Fruit fly (Drosophila melanogaster) whole organism, embryonic: Measurements from ENCODE around the gene Rab23.
A peak's percentile ranks its signal among the peaks of the same experiment; 100 is the strongest.

Experiments
- Abd-B ChIP-seq: fragments of 200-800 bp; sonication (Bioruptor generic); optimal IDR thresholded peaks from 2 replicates; lab custom pipeline; 2018; ENCODE audit warnings: missing biosample characterization, mild to moderate bottlenecking, missing genetic modification characterization, moderate library complexity
- BtbVII ChIP-seq: fragments of 200-800 bp; sonication (Bioruptor generic); optimal IDR thresholded peaks from 3 replicates; lab custom pipeline; 2017; ENCODE audit warnings: missing biosample characterization, mild to moderate bottlenecking, missing genetic modification characterization
- CG10267 ChIP-seq: fragments of 200-800 bp; sonication (Bioruptor generic); optimal IDR thresholded peaks from 2 replicates; lab custom pipeline; 2018; ENCODE audit warnings: missing biosample characterization, mild to moderate bottlenecking, missing genetic modification characterization, moderate library complexity
- CG10979 ChIP-seq: fragments of 200-800 bp; sonication (Bioruptor generic); optimal IDR thresholded peaks from 2 replicates; lab custom pipeline; 2018; ENCODE audit warnings: missing biosample characterization, mild to moderate bottlenecking, missing genetic modification characterization, moderate library complexity
- CG11456 ChIP-seq: fragments of 200-800 bp; sonication (Bioruptor generic); IDR thresholded peaks from 3 replicates; pipeline ENCODE4 v1.3.6; 2022; ENCODE audit warnings: missing biosample characterization, missing genetic modification characterization
- CG11696 ChIP-seq: fragments of 200-800 bp; sonication (Bioruptor generic); IDR thresholded peaks from 2 replicates; pipeline ENCODE4 v1.3.6; 2022; ENCODE audit warnings: missing biosample characterization, missing genetic modification characterization
- CG13123 ChIP-seq: fragments of 200-800 bp; sonication (Bioruptor generic); optimal IDR thresholded peaks from 2 replicates; lab custom pipeline; 2016; ENCODE audit warnings: missing biosample characterization, missing genetic modification characterization
- CG15696 ChIP-seq: fragments of 200-800 bp; sonication (Bioruptor generic); optimal IDR thresholded peaks from 2 replicates; lab custom pipeline; 2019; ENCODE audit warnings: missing biosample characterization, mild to moderate bottlenecking, missing genetic modification characterization, moderate library complexity
- CG1602 ChIP-seq: fragments of 200-800 bp; sonication (Bioruptor generic); optimal IDR thresholded peaks from 3 replicates; lab custom pipeline; 2016; ENCODE audit warnings: missing biosample characterization, missing genetic modification characterization
- CG16815 ChIP-seq: fragments of 200-800 bp; sonication (Bioruptor generic); optimal IDR thresholded peaks from 3 replicates; lab custom pipeline; 2017; ENCODE audit warnings: missing biosample characterization, mild to moderate bottlenecking, missing genetic modification characterization
- CG17361 ChIP-seq: fragments of 200-800 bp; sonication (Bioruptor generic); IDR thresholded peaks from 3 replicates; pipeline ENCODE4 v1.3.6; 2022; ENCODE audit warnings: missing biosample characterization, missing genetic modification characterization
- CG17829 ChIP-seq: fragments of 200-800 bp; optimal IDR thresholded peaks from 2 replicates; lab custom pipeline; 2019; ENCODE audit warnings: missing biosample characterization, mild to moderate bottlenecking, missing genetic modification characterization, moderate library complexity
- CG18599 ChIP-seq: fragments of 200-800 bp; sonication (Bioruptor generic); optimal IDR thresholded peaks from 3 replicates; lab custom pipeline; 2017; ENCODE audit warnings: missing biosample characterization, missing genetic modification characterization, mild to moderate bottlenecking, moderate library complexity, missing genetic modification reagents
- CG2116 ChIP-seq: fragments of 200-800 bp; sonication (Bioruptor generic); optimal IDR thresholded peaks from 3 replicates; lab custom pipeline; 2018; ENCODE audit warnings: missing biosample characterization, mild to moderate bottlenecking, missing genetic modification characterization
- CG2120 ChIP-seq: fragments of 200-800 bp; sonication (Bioruptor generic); optimal IDR thresholded peaks from 3 replicates; lab custom pipeline; 2016; ENCODE audit warnings: missing biosample characterization, missing genetic modification characterization
- CG2199 ChIP-seq: fragments of 200-800 bp; sonication (Bioruptor generic); IDR thresholded peaks from 3 replicates; pipeline ENCODE4 v1.3.6; 2022; ENCODE audit warnings: missing biosample characterization, missing genetic modification characterization
- CG2678 ChIP-seq: fragments of 200-800 bp; sonication (Bioruptor generic); optimal IDR thresholded peaks from 3 replicates; lab custom pipeline; 2019; ENCODE audit warnings: missing biosample characterization, mild to moderate bottlenecking, missing genetic modification characterization, moderate library complexity
- CG30403 ChIP-seq: fragments of 200-800 bp; sonication (Bioruptor generic); optimal IDR thresholded peaks from 3 replicates; lab custom pipeline; 2016; ENCODE audit warnings: missing biosample characterization, missing genetic modification characterization
- CG3065 ChIP-seq: fragments of 200-800 bp; sonication (Bioruptor generic); optimal IDR thresholded peaks from 2 replicates; lab custom pipeline; 2016; ENCODE audit warnings: missing biosample characterization, missing genetic modification characterization
- CG34422 ChIP-seq: fragments of 200-800 bp; sonication (Bioruptor generic); IDR thresholded peaks from 3 replicates; pipeline ENCODE4 v1.3.6; 2022; ENCODE audit warnings: missing biosample characterization, missing genetic modification characterization
- CG6272 ChIP-seq: fragments of 200-800 bp; sonication (Bioruptor generic); IDR thresholded peaks from 2 replicates; pipeline ENCODE4 v1.3.6; 2022; ENCODE audit warnings: missing biosample characterization, missing genetic modification characterization
- CG9609 ChIP-seq: fragments of 200-800 bp; sonication (Bioruptor generic); optimal IDR thresholded peaks from 3 replicates; lab custom pipeline; 2016; ENCODE audit warnings: missing biosample characterization, missing genetic modification characterization
- Doc3 ChIP-seq: fragments of 200-800 bp; sonication (Bioruptor generic); IDR thresholded peaks from 3 replicates; pipeline ENCODE4 v1.3.6; 2022; ENCODE audit warnings: missing biosample characterization, missing genetic modification characterization; ENCODE audit not compliant: partially characterized antibody
- Fer2 ChIP-seq: fragments of 200-800 bp; sonication (Bioruptor generic); optimal IDR thresholded peaks from 2 replicates; lab custom pipeline; 2018; ENCODE audit warnings: missing biosample characterization, mild to moderate bottlenecking, missing genetic modification characterization, moderate library complexity
- Fer3 ChIP-seq: fragments of 200-800 bp; sonication (Bioruptor generic); optimal IDR thresholded peaks from 2 replicates; lab custom pipeline; 2018; ENCODE audit warnings: missing biosample characterization, mild to moderate bottlenecking, missing genetic modification characterization, moderate library complexity
- Hmr ChIP-seq: fragments of 200-800 bp; sonication (Bioruptor generic); optimal IDR thresholded peaks from 3 replicates; lab custom pipeline; 2017; ENCODE audit warnings: mild to moderate bottlenecking, missing biosample characterization, missing genetic modification reagents, missing genetic modification characterization
- MTF-1 ChIP-seq: fragments of 200-800 bp; sonication (Bioruptor generic); optimal IDR thresholded peaks from 2 replicates; lab custom pipeline; 2018; ENCODE audit warnings: missing biosample characterization, mild to moderate bottlenecking, missing genetic modification characterization, borderline replicate concordance
- Myb ChIP-seq: fragments of 200-800 bp; sonication (Bioruptor generic); optimal IDR thresholded peaks from 2 replicates; lab custom pipeline; 2016; ENCODE audit warnings: missing biosample characterization, missing genetic modification characterization
- NfI ChIP-seq: fragments of 200-800 bp; sonication (Bioruptor generic); optimal IDR thresholded peaks from 3 replicates; lab custom pipeline; 2018; ENCODE audit warnings: missing biosample characterization, mild to moderate bottlenecking, missing genetic modification characterization, moderate library complexity
- Sox102F ChIP-seq: fragments of 200-800 bp; sonication (Bioruptor generic); optimal IDR thresholded peaks from 2 replicates; lab custom pipeline; 2018; ENCODE audit warnings: missing biosample characterization, mild to moderate bottlenecking, missing genetic modification characterization, moderate library complexity
- Usf ChIP-seq: fragments of 200-800 bp; sonication (Bioruptor generic); optimal IDR thresholded peaks from 2 replicates; lab custom pipeline; 2017; ENCODE audit warnings: missing genotype, missing biosample characterization, missing genetic modification characterization
- Xrp1 ChIP-seq: fragments of 200-800 bp; sonication (Bioruptor generic); IDR thresholded peaks from 2 replicates; pipeline ENCODE4 v1.3.6; 2022; ENCODE audit warnings: missing biosample characterization, missing genetic modification characterization
- YL-1 ChIP-seq: fragments of 200-800 bp; sonication (Bioruptor generic); optimal IDR thresholded peaks from 3 replicates; lab custom pipeline; 2017; ENCODE audit warnings: missing biosample characterization, mild to moderate bottlenecking, missing genetic modification characterization
- cg ChIP-seq: fragments of 200-800 bp; sonication (Bioruptor generic); optimal IDR thresholded peaks from 3 replicates; lab custom pipeline; 2019; ENCODE audit warnings: missing biosample characterization, mild to moderate bottlenecking, missing genetic modification characterization, moderate library complexity
- disco-r ChIP-seq: fragments of 200-800 bp; sonication (Bioruptor generic); optimal IDR thresholded peaks from 2 replicates; lab custom pipeline; 2016; ENCODE audit warnings: missing biosample characterization, missing genetic modification characterization
- fd96Cb ChIP-seq: fragments of 200-800 bp; sonication (Bioruptor generic); optimal IDR thresholded peaks from 2 replicates; lab custom pipeline; 2018; ENCODE audit warnings: missing biosample characterization, mild to moderate bottlenecking, missing genetic modification characterization, moderate library complexity
- gro ChIP-seq: fragments of 200-800 bp; sonication (Bioruptor generic); optimal IDR thresholded peaks from 2 replicates; lab custom pipeline; 2016; ENCODE audit warnings: missing biosample characterization, missing genetic modification characterization
- ind ChIP-seq: fragments of 200-800 bp; sonication (Bioruptor generic); optimal IDR thresholded peaks from 3 replicates; lab custom pipeline; 2016; ENCODE audit warnings: missing biosample characterization, missing genetic modification characterization
- jigr1 ChIP-seq: fragments of 200-800 bp; sonication (Bioruptor generic); IDR thresholded peaks from 3 replicates; pipeline ENCODE4 v1.3.6; 2022; ENCODE audit warnings: missing biosample characterization, missing genetic modification characterization
- ken ChIP-seq: fragments of 200-800 bp; sonication (Bioruptor generic); IDR thresholded peaks from 3 replicates; pipeline ENCODE4 v1.3.6; 2022; ENCODE audit warnings: missing biosample characterization, missing genetic modification characterization
- knrl ChIP-seq: fragments of 200-800 bp; sonication (Bioruptor generic); IDR thresholded peaks from 3 replicates; pipeline ENCODE4 v1.3.6; 2022; ENCODE audit warnings: missing biosample characterization, missing genetic modification characterization; ENCODE audit not compliant: partially characterized antibody
- lilli ChIP-seq: fragments of 200-800 bp; sonication (Bioruptor generic); optimal IDR thresholded peaks from 3 replicates; lab custom pipeline; 2016; ENCODE audit warnings: missing biosample characterization, missing genetic modification characterization
- pan ChIP-seq, 4 experiments: fragments of >200 bp in 3 of 4; fragments of 200-800 bp in 1 of 4; sonication (Bioruptor generic) in 1 of 4; optimal IDR thresholded peaks in 3 of 4; IDR thresholded peaks in 1 of 4; 2 replicates each; pipeline versions ENCODE4 v1.3.6 to Lab custom; 2017 to 2022; ENCODE audit warnings: missing biosample characterization in 2 of 4, missing genetic modification characterization in 2 of 4, mixed read lengths in 1 of 4
- pita ChIP-seq: fragments of 200-800 bp; sonication (Bioruptor generic); optimal IDR thresholded peaks from 2 replicates; lab custom pipeline; 2017; ENCODE audit warnings: missing biosample characterization, mild to moderate bottlenecking, missing genetic modification characterization
- schlank ChIP-seq: fragments of 200-800 bp; sonication (Bioruptor generic); optimal IDR thresholded peaks from 2 replicates; lab custom pipeline; 2018; ENCODE audit warnings: missing biosample characterization, mild to moderate bottlenecking, missing genetic modification characterization
- slbo ChIP-seq: fragments of 200-800 bp; sonication (Bioruptor generic); IDR thresholded peaks from 2 replicates; pipeline ENCODE4 v1.3.6; 2022; ENCODE audit warnings: missing biosample characterization, missing genetic modification characterization
- stwl ChIP-seq: fragments of 200-800 bp; sonication (Bioruptor generic); optimal IDR thresholded peaks from 3 replicates; lab custom pipeline; 2018; ENCODE audit warnings: missing biosample characterization, mild to moderate bottlenecking, missing genetic modification characterization, moderate library complexity
- twi ChIP-seq: fragments of 200-800 bp; optimal IDR thresholded peaks from 2 replicates; lab custom pipeline; 2019; ENCODE audit warnings: missing biosample characterization, mild to moderate bottlenecking, missing genetic modification characterization, moderate library complexity

Gene Rab23

DNA sequence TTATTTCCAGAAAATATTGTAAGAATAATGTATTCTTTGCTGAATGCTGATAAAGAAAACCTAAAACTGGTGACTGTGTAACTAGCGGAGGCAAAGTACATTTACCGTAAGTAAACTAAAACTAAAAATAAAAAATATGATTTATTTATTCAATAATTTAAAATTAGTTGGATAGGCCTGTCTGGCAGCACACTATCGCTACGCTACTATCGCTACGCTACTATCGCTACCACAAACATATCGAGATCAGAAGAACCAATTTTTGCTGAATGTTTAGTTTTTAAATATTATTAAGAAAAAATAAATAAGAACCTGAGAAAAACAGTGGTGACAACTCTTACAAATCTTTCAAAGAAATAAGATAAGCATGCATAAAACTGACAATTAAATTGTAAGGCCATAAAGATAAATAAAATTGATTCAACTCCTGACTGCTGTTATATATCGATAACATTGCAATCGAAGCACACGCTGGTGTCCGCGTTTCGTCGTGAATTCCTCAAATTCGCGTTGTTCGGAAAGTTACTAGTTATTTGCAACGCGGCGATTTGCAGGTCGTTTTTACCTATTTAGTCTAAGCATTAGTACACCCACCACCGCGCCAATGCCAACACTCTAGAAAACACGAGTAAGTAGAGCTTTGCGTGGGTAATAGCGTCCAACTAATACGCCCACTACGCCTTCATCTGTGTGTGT is 24.9 kb downstream of the Rab23 start, which contains the start of gene Wdr33 (continued):
- TF ChIP-seq schlank (tag; lab: Kevin White, UChicago) (no peak), CG2116 (peak; percentile 39), CG2199 (no peak), fd96Cb (tag; lab: Kevin White, UChicago) (peak; percentile 49), Xrp1 (GFP tag; lab: Robert Waterston, UW) (no peak), jigr1 (peak; percentile 42; the same call in 2 of the 3 replicates), CG2678 (tag; lab: Kevin White, UChicago) (peak; percentile 60), CG16815 (peak; percentile 30), knrl (GFP tag; lab: Robert Waterston, UW) (peak; percentile 94), twi (tag; lab: Kevin White, UChicago) (no peak), Fer2 (peak; percentile 36), CG10267 (peak; percentile 5), CG34422 (GFP tag; lab: Robert Waterston, UW) (peak; percentile 14; the same call in 1 of the 3 replicates), CG13123 (GFP tag; lab: Kevin White, UChicago) (no peak), CG30403 (GFP tag; lab: Kevin White, UChicago) (peak; percentile 58), YL-1 (GFP tag; lab: Kevin White, UChicago) (peak; percentile 14), gro (GFP tag; lab: Kevin White, UChicago) (no peak), ind (GFP tag; lab: Kevin White, UChicago) (peak; percentile 38), Abd-B (GFP tag; lab: Kevin White, UChicago) (peak; percentile 57), CG11456 (GFP tag; lab: Robert Waterston, UW) (0 out of 3 replicates have a peak, but pooled peaks have one; percentile 12), CG17829 (peak; percentile 18), lilli (peak; percentile 22), CG3065 (GFP tag; lab: Kevin White, UChicago) (no peak), Sox102F (no peak), CG2120 (GFP tag; lab: Kevin White, UChicago) (no peak), stwl (tag; lab: Kevin White, UChicago) (peak; percentile 64), pita (no peak), CG1602 (GFP tag; lab: Kevin White, UChicago) (peak; percentile 37), MTF-1 (no peak), CG11696 (GFP tag; lab: Robert Waterston, UW) (no peak), pan (optimal IDR thresholded peaks at IDR 0.05; lab: Kevin White, UChicago) (no peak), pan (GFP tag; optimal IDR thresholded peaks at IDR 0.05 in 1 of 2, IDR thresholded peaks at IDR 0.05 in 1 of 2) (peak in 1 of 2 experiments; percentile 46), Doc3 (GFP tag; lab: Robert Waterston, UW) (peak; percentile 89), CG6272 (GFP tag; lab: Robert Waterston, UW) (0 out of 2 replicates have a peak, but pooled peaks have one; percentile 19), Hmr (peak; percentile 60), slbo (GFP tag; lab: Robert Waterston, UW) (peak; percentile 7; the same call in 1 of the 2 replicates), CG18599 (GFP tag; lab: Kevin White, UChicago) (peak; percentile 12), ken (0 out of 3 replicates have a peak, but pooled peaks have one; percentile 23), Myb (GFP tag; lab: Kevin White, UChicago) (peak; percentile 5), BtbVII (peak; percentile 27), CG17361 (GFP tag; lab: Robert Waterston, UW) (peak; percentile 65; the same call in 2 of the 3 replicates), disco-r (GFP tag; lab: Kevin White, UChicago) (no peak), CG9609 (GFP tag; lab: Kevin White, UChicago) (no peak), Usf (GFP tag; lab: Kevin White, UChicago) (peak; percentile 21), Fer3 (peak; percentile 0), CG10979 (tag; lab: Kevin White, UChicago) (no peak), NfI (GFP tag; lab: Kevin White, UChicago) (peak; percentile 26), CG15696 (peak; percentile 28), cg (peak; percentile 64)
